Fruit fly (Drosophila melanogaster): ENCODE measurements around the gene CG42489.

- TF ChIP-seq EcR (GFP tag; optimal IDR thresholded peaks at IDR 0.05) (no peak), psq (optimal IDR thresholded peaks at IDR 0.05) (no peak)
Measured at dm6 chr3R:8660661-8661060, 6.1 kb upstream of the CG42489 start, which contains the start of gene bel.
